Fruit fly (Drosophila melanogaster) whole organism, embryonic: ENCODE results near the gene Rab9Db.

Source experiments
- Asciz ChIP-seq: fragments of 200-800 bp; sonication (Bioruptor generic); optimal IDR thresholded peaks from 2 replicates; lab custom pipeline; 2017; ENCODE audit warnings: missing biosample characterization, mild to moderate bottlenecking, missing genetic modification characterization, missing genetic modification reagents
- Awh ChIP-seq: fragments of 200-800 bp; sonication (Bioruptor generic); IDR thresholded peaks from 2 replicates; pipeline ENCODE4, ENCODE4 v1.3.6; 2022; ENCODE audit warnings: missing biosample characterization, missing genetic modification characterization
- CG10654 ChIP-seq: fragments of 200-800 bp; sonication (Bioruptor generic); optimal IDR thresholded peaks from 2 replicates; lab custom pipeline; 2016; ENCODE audit warnings: missing biosample characterization, missing genetic modification characterization
- CG12071 ChIP-seq: fragments of 200-800 bp; sonication (Bioruptor generic); optimal IDR thresholded peaks from 3 replicates; lab custom pipeline; 2018; ENCODE audit warnings: missing biosample characterization, mild to moderate bottlenecking, missing genetic modification characterization
- CG12219 ChIP-seq: fragments of 200-800 bp; sonication (Bioruptor generic); optimal IDR thresholded peaks from 3 replicates; lab custom pipeline; 2018; ENCODE audit warnings: missing biosample characterization, mild to moderate bottlenecking, missing genetic modification characterization
- CG12299 ChIP-seq: fragments of 200-800 bp; sonication (Bioruptor generic); optimal IDR thresholded peaks from 2 replicates; lab custom pipeline; 2018; ENCODE audit warnings: missing biosample characterization, mild to moderate bottlenecking, missing genetic modification characterization
- CG13775 ChIP-seq: fragments of 200-800 bp; sonication (Bioruptor generic); optimal IDR thresholded peaks from 3 replicates; lab custom pipeline; 2017; ENCODE audit warnings: missing biosample characterization, mild to moderate bottlenecking, missing genetic modification characterization
- CG14710 ChIP-seq: fragments of 200-800 bp; sonication (Bioruptor generic); optimal IDR thresholded peaks from 3 replicates; lab custom pipeline; 2019; ENCODE audit warnings: missing biosample characterization, mild to moderate bottlenecking, missing genetic modification characterization, moderate library complexity
- CG17385 ChIP-seq: fragments of 200-800 bp; sonication (Bioruptor generic); optimal IDR thresholded peaks from 3 replicates; lab custom pipeline; 2018; ENCODE audit warnings: missing biosample characterization, mild to moderate bottlenecking, missing genetic modification characterization
- CG17912 ChIP-seq: fragments of 200-800 bp; sonication (Bioruptor generic); optimal IDR thresholded peaks from 2 replicates; lab custom pipeline; 2018; ENCODE audit warnings: missing biosample characterization, mild to moderate bottlenecking, missing genetic modification characterization
- CG18599 ChIP-seq: fragments of 200-800 bp; sonication (Bioruptor generic); optimal IDR thresholded peaks from 3 replicates; lab custom pipeline; 2017; ENCODE audit warnings: missing biosample characterization, missing genetic modification characterization, mild to moderate bottlenecking, moderate library complexity, missing genetic modification reagents
- CG18764 ChIP-seq: fragments of 200-800 bp; sonication (Bioruptor generic); optimal IDR thresholded peaks from 3 replicates; lab custom pipeline; 2016; ENCODE audit warnings: missing biosample characterization, missing genetic modification characterization
- CG2116 ChIP-seq: fragments of 200-800 bp; sonication (Bioruptor generic); optimal IDR thresholded peaks from 3 replicates; lab custom pipeline; 2018; ENCODE audit warnings: missing biosample characterization, mild to moderate bottlenecking, missing genetic modification characterization
- CG2712 ChIP-seq: fragments of 200-800 bp; optimal IDR thresholded peaks from 3 replicates; lab custom pipeline; 2019; ENCODE audit warnings: missing biosample characterization, mild to moderate bottlenecking, missing genetic modification characterization, moderate library complexity
- CG30431 ChIP-seq: fragments of 200-800 bp; sonication (Bioruptor generic); optimal IDR thresholded peaks from 2 replicates; lab custom pipeline; 2017; ENCODE audit warnings: missing biosample characterization, missing genetic modification characterization
- CG3281 ChIP-seq: fragments of 200-800 bp; sonication (Bioruptor generic); optimal IDR thresholded peaks from 3 replicates; lab custom pipeline; 2017; ENCODE audit warnings: missing biosample characterization, mild to moderate bottlenecking, missing genetic modification characterization
- CG3407 ChIP-seq: fragments of 200-800 bp; sonication (Bioruptor generic); optimal IDR thresholded peaks from 2 replicates; lab custom pipeline; 2018; ENCODE audit warnings: missing biosample characterization, mild to moderate bottlenecking, missing genetic modification characterization
- CG4424 ChIP-seq: fragments of 200-800 bp; sonication (Bioruptor generic); optimal IDR thresholded peaks from 3 replicates; lab custom pipeline; 2016; ENCODE audit warnings: missing biosample characterization, missing genetic modification characterization
- CG5953 ChIP-seq: fragments of 200-800 bp; sonication (Bioruptor generic); IDR thresholded peaks from 2 replicates; pipeline ENCODE4 v1.3.6; 2022; ENCODE audit warnings: missing biosample characterization, missing genetic modification characterization
- CG6813 ChIP-seq: fragments of 200-800 bp; sonication (Bioruptor generic); optimal IDR thresholded peaks from 2 replicates; lab custom pipeline; 2017; ENCODE audit warnings: missing biosample characterization, missing genetic modification characterization, mild to moderate bottlenecking, moderate library complexity, missing genetic modification reagents
- CG7556 ChIP-seq: fragments of 200-800 bp; sonication (Bioruptor generic); optimal IDR thresholded peaks from 2 replicates; lab custom pipeline; 2017; ENCODE audit warnings: missing biosample characterization, mild to moderate bottlenecking, missing genetic modification characterization
- CG8290 ChIP-seq, 3 experiments: fragments of 200-800 bp; sonication (Bioruptor generic); optimal IDR thresholded peaks; 2 replicates each; lab custom pipeline; 2016 to 2019; ENCODE audit warnings: missing biosample characterization in 3 of 3, missing genetic modification characterization in 3 of 3, mild to moderate bottlenecking in 2 of 3, moderate library complexity in 1 of 3
- CG9727 ChIP-seq: fragments of 200-800 bp; sonication (Bioruptor generic); optimal IDR thresholded peaks from 3 replicates; lab custom pipeline; 2017; ENCODE audit warnings: missing biosample characterization, mild to moderate bottlenecking, missing genetic modification characterization
- Camta ChIP-seq: fragments of 200-800 bp; sonication (Bioruptor generic); optimal IDR thresholded peaks from 2 replicates; lab custom pipeline; 2016; ENCODE audit warnings: missing biosample characterization, missing genetic modification characterization
- Eip74EF ChIP-seq, 2 experiments: fragments of 200-800 bp in 1 of 2; fragments of >200 bp in 1 of 2; sonication (Bioruptor generic) in 1 of 2; optimal IDR thresholded peaks; 2 replicates each; lab custom pipeline; 2017 to 2019; ENCODE audit warnings: missing biosample characterization in 2 of 2, missing genetic modification characterization in 2 of 2, mild to moderate bottlenecking in 1 of 2, moderate library complexity in 1 of 2
- Fer3 ChIP-seq: fragments of 200-800 bp; sonication (Bioruptor generic); optimal IDR thresholded peaks from 2 replicates; lab custom pipeline; 2018; ENCODE audit warnings: missing biosample characterization, mild to moderate bottlenecking, missing genetic modification characterization, moderate library complexity
- Hr78 ChIP-seq, 2 experiments: fragments of 200-800 bp in 1 of 2; fragments of >200 bp in 1 of 2; sonication (Bioruptor generic) in 1 of 2; optimal IDR thresholded peaks; 2 replicates each; lab custom pipeline; 2017 to 2019; ENCODE audit warnings: missing biosample characterization in 2 of 2, missing genetic modification characterization in 2 of 2, mild to moderate bottlenecking in 1 of 2, moderate library complexity in 1 of 2
- Hsf ChIP-seq: fragments of 200-800 bp; sonication (Bioruptor generic); optimal IDR thresholded peaks from 3 replicates; lab custom pipeline; 2016; ENCODE audit warnings: missing biosample characterization, missing genetic modification characterization
- Med ChIP-seq: fragments of 200-800 bp; sonication (Bioruptor generic); peaks from one replicate; lab custom pipeline; 2016; ENCODE audit warnings: missing biosample characterization, missing genetic modification characterization, mild to moderate bottlenecking, inconsistent platforms, moderate library complexity
- Myb ChIP-seq: fragments of 200-800 bp; sonication (Bioruptor generic); optimal IDR thresholded peaks from 2 replicates; lab custom pipeline; 2016; ENCODE audit warnings: missing biosample characterization, missing genetic modification characterization
- Rfx ChIP-seq: fragments of 200-800 bp; sonication (Bioruptor generic); IDR thresholded peaks from 2 replicates; pipeline ENCODE4 v1.3.6; 2022; ENCODE audit warnings: missing biosample characterization, missing genetic modification characterization
- Sox100B ChIP-seq: fragments of 200-800 bp; sonication (Bioruptor generic); optimal IDR thresholded peaks from 3 replicates; lab custom pipeline; 2018; ENCODE audit warnings: missing biosample characterization, mild to moderate bottlenecking, missing genetic modification characterization
- ac ChIP-seq: fragments of 200-800 bp; sonication (Bioruptor generic); optimal IDR thresholded peaks from 3 replicates; lab custom pipeline; 2017; ENCODE audit warnings: missing biosample characterization, mild to moderate bottlenecking, missing genetic modification characterization
- ase ChIP-seq: fragments of 200-800 bp; sonication (Bioruptor generic); IDR thresholded peaks from 3 replicates; pipeline ENCODE4 v1.3.6; 2022; ENCODE audit warnings: missing biosample characterization, missing genetic modification characterization
- ato ChIP-seq: fragments of 200-800 bp; sonication (Bioruptor generic); IDR thresholded peaks from 2 replicates; pipeline ENCODE4 v1.3.6; 2022; ENCODE audit warnings: missing biosample characterization, missing genetic modification characterization; ENCODE audit not compliant: partially characterized antibody
- bsh ChIP-seq, 2 experiments: fragments of 200-800 bp; sonication (Bioruptor generic); optimal IDR thresholded peaks; 2 replicates each; lab custom pipeline; 2017 to 2018; ENCODE audit warnings: mild to moderate bottlenecking in 2 of 2, missing biosample characterization in 2 of 2, missing genetic modification characterization in 2 of 2, moderate library complexity in 1 of 2
- chif ChIP-seq, 2 experiments: fragments of 200-800 bp; sonication (Bioruptor generic); optimal IDR thresholded peaks; 3 replicates each; lab custom pipeline; 2016; ENCODE audit warnings: missing biosample characterization in 2 of 2, missing genetic modification characterization in 2 of 2
- ci ChIP-seq: fragments of 200-800 bp; sonication (Bioruptor generic); IDR thresholded peaks from 3 replicates; pipeline ENCODE4 v1.3.6; 2022; ENCODE audit warnings: missing biosample characterization, missing genetic modification characterization
- ewg ChIP-seq: fragments of 200-800 bp; sonication (Bioruptor generic); optimal IDR thresholded peaks from 3 replicates; lab custom pipeline; 2017; ENCODE audit warnings: mild to moderate bottlenecking, missing biosample characterization, missing genetic modification reagents, missing genetic modification characterization
- fd96Cb ChIP-seq: fragments of 200-800 bp; sonication (Bioruptor generic); optimal IDR thresholded peaks from 2 replicates; lab custom pipeline; 2018; ENCODE audit warnings: missing biosample characterization, mild to moderate bottlenecking, missing genetic modification characterization, moderate library complexity
- lola ChIP-seq, 3 experiments: fragments of >200 bp in 2 of 3; fragments of 200-800 bp in 1 of 3; sonication (Bioruptor generic) in 1 of 3; optimal IDR thresholded peaks; 2 replicates each; lab custom pipeline; 2017 to 2019; ENCODE audit warnings: missing biosample characterization in 3 of 3, missing genetic modification characterization in 3 of 3, mild to moderate bottlenecking in 1 of 3, moderate library complexity in 1 of 3
- mirr ChIP-seq: fragments of 200-800 bp; sonication (Bioruptor generic); optimal IDR thresholded peaks from 3 replicates; lab custom pipeline; 2018; ENCODE audit warnings: missing biosample characterization, mild to moderate bottlenecking, missing genetic modification characterization
- nau ChIP-seq: fragments of 200-800 bp; sonication (Bioruptor generic); optimal IDR thresholded peaks from 3 replicates; lab custom pipeline; 2017; ENCODE audit warnings: missing biosample characterization, mild to moderate bottlenecking, missing genetic modification characterization, missing genetic modification reagents
- nerfin-1 ChIP-seq: fragments of 200-800 bp; sonication (Bioruptor generic); optimal IDR thresholded peaks from 3 replicates; lab custom pipeline; 2019; ENCODE audit warnings: missing biosample characterization, mild to moderate bottlenecking, missing genetic modification characterization, moderate library complexity
- odd ChIP-seq: fragments of 200-800 bp; sonication (Bioruptor generic); optimal IDR thresholded peaks from 2 replicates; lab custom pipeline; 2017; ENCODE audit warnings: missing biosample characterization, mild to moderate bottlenecking, missing genetic modification characterization
- org-1 ChIP-seq: fragments of 200-800 bp; sonication (Bioruptor generic); optimal IDR thresholded peaks from 2 replicates; lab custom pipeline; 2017; ENCODE audit warnings: missing biosample characterization, missing genetic modification characterization
- otp ChIP-seq: fragments of 200-800 bp; sonication (Bioruptor generic); IDR thresholded peaks from 3 replicates; pipeline ENCODE4, ENCODE4 v1.3.6; 2022; ENCODE audit warnings: missing biosample characterization, missing genetic modification characterization
- toy ChIP-seq: fragments of 200-800 bp; sonication (Bioruptor generic); IDR thresholded peaks from 2 replicates; pipeline ENCODE4 v1.3.6; 2022; ENCODE audit warnings: missing biosample characterization, missing genetic modification characterization
- twi ChIP-seq: fragments of 200-800 bp; optimal IDR thresholded peaks from 2 replicates; lab custom pipeline; 2019; ENCODE audit warnings: missing biosample characterization, mild to moderate bottlenecking, missing genetic modification characterization, moderate library complexity

Gene Rab9Db

DNA sequence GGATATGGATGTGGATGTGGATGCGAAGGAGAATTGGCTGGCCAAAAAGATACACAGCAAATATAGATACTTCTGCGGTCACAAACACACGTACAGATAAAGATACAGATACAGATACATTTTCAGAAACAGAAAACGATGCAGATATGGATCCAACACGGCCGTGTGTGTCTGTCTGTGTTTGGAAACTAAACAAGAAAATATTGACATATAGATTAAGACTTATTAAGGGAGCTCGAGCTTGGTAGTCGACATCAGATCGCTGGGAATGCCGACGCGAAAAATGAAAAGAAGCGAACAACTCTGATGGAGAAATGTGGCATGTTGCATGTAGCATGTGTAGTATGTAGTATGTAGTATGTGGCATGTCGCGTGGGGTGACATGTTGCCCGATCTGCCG lies 41.0 kb downstream of the Rab9Db start (continued):
- TF ChIP-seq CG8290 (GFP tag; optimal IDR thresholded peaks at IDR 0.05; lab: Kevin White, UChicago) (no peak), CG8290 (tag; optimal IDR thresholded peaks at IDR 0.05; lab: Kevin White, UChicago) (peak in 1 of 2 experiments; percentile 7), odd (peak; percentile 52), Awh (GFP tag; lab: Robert Waterston, UW) (no peak), bsh (GFP tag; optimal IDR thresholded peaks at IDR 0.05; lab: Kevin White, UChicago) (peak in 1 of 2 experiments; percentile 49), CG12071 (GFP tag; lab: Kevin White, UChicago) (peak; percentile 53), CG2116 (peak; percentile 5), CG17912 (peak; percentile 29), toy (GFP tag; lab: Robert Waterston, UW) (no peak), ewg (no peak), ase (no peak), CG9727 (GFP tag; lab: Kevin White, UChicago) (peak; percentile 25), Myb (no peak), CG12219 (GFP tag; lab: Kevin White, UChicago) (peak; percentile 58), CG3281 (peak; percentile 33), Hr78 (GFP tag; optimal IDR thresholded peaks at IDR 0.05; lab: Kevin White, UChicago) (no peak), Eip74EF (GFP tag; optimal IDR thresholded peaks at IDR 0.05; lab: Kevin White, UChicago) (no peak), CG3407 (GFP tag; lab: Kevin White, UChicago) (peak; percentile 62), ac (peak; percentile 82), ato (GFP tag; lab: Robert Waterston, UW) (no peak), CG18764 (peak; percentile 2), mirr (GFP tag; lab: Kevin White, UChicago) (no peak), CG4424 (GFP tag; lab: Kevin White, UChicago) (peak; percentile 7), CG18599 (GFP tag; lab: Kevin White, UChicago) (peak; percentile 47), CG7556 (peak; percentile 13), CG10654 (GFP tag; lab: Kevin White, UChicago) (no peak), nerfin-1 (tag; lab: Kevin White, UChicago) (peak; percentile 30), Fer3 (no peak), CG6813 (peak; percentile 80), fd96Cb (tag; lab: Kevin White, UChicago) (no peak), Camta (GFP tag; lab: Kevin White, UChicago) (peak; percentile 34), CG14710 (tag; lab: Kevin White, UChicago) (peak; percentile 19), otp (GFP tag; lab: Robert Waterston, UW) (0 out of 3 replicates have a peak, but pooled peaks have one; percentile 21), CG13775 (no peak), twi (tag; lab: Kevin White, UChicago) (peak; percentile 0), Rfx (GFP tag; lab: Robert Waterston, UW) (no peak), org-1 (peak; percentile 41), CG12299 (peak; percentile 0), chif (GFP tag; optimal IDR thresholded peaks at IDR 0.05; lab: Kevin White, UChicago) (peak in 1 of 2 experiments; percentile 21), CG30431 (no peak), nau (GFP tag; lab: Kevin White, UChicago) (peak; percentile 23), CG5953 (GFP tag; lab: Robert Waterston, UW) (no peak), Med (GFP tag; lab: Kevin White, UChicago) (peak; percentile 65), ci (GFP tag; lab: Robert Waterston, UW) (0 out of 3 replicates have a peak, but pooled peaks have one; percentile 37), Hsf (GFP tag; lab: Kevin White, UChicago) (no peak), CG17385 (peak; percentile 3), CG2712 (tag; lab: Kevin White, UChicago) (peak; percentile 35), Asciz (GFP tag; lab: Kevin White, UChicago) (peak; percentile 36), Sox100B (GFP tag; lab: Kevin White, UChicago) (peak; percentile 25), lola (GFP tag; optimal IDR thresholded peaks at IDR 0.05; lab: Kevin White, UChicago) (peak in 1 of 3 experiments; percentile 22)
